Fruit fly (Drosophila melanogaster): ENCODE measurements around the gene CG17294.

CG17294 gene

dm6 chr2L:8382646-8383045, 5.8 kb downstream of the CG17294 start, which contains the start of the genes CG13392 and Rcd4 (continued):
- TF ChIP-seq HLH3B (GFP tag; IDR thresholded peaks at IDR 0.05) (peak; percentile 48; the same call in 1 of the 2 replicates), pho (GFP tag; optimal IDR thresholded peaks at IDR 0.05) (peak; percentile 79), phol (tag; optimal IDR thresholded peaks at IDR 0.05) (peak; percentile 7), ttk (GFP tag; IDR thresholded peaks at IDR 0.05) (no peak), pros (GFP tag; optimal IDR thresholded peaks at IDR 0.05) (no peak), hb (GFP tag; IDR thresholded peaks at IDR 0.05; ENCODE audit: partially characterized antibody) (peak; percentile 31; the same call in 1 of the 3 replicates), z (GFP tag; IDR thresholded peaks at IDR 0.05) (no peak), hbn (GFP tag; IDR thresholded peaks at IDR 0.05; ENCODE audit: partially characterized antibody) (peak; percentile 53; the same call in 1 of the 2 replicates), CG16815 (GFP tag; optimal IDR thresholded peaks at IDR 0.05) (peak; percentile 24), CG12299 (tag; optimal IDR thresholded peaks at IDR 0.05) (peak; percentile 41), CG3163 (GFP tag; optimal IDR thresholded peaks at IDR 0.05) (peak; percentile 64), CG6791 (GFP tag; IDR thresholded peaks at IDR 0.05; ENCODE audit: partially characterized antibody) (peak; percentile 73), ci (GFP tag; IDR thresholded peaks at IDR 0.05) (peak; percentile 68; the same call in 2 of the 3 replicates), B-H1 (GFP tag; IDR thresholded peaks at IDR 0.05) (no peak), nerfin-1 (tag; optimal IDR thresholded peaks at IDR 0.05) (peak; percentile 58), Lhr (GFP tag; optimal IDR thresholded peaks at IDR 0.05) (peak; percentile 35), dati (GFP tag; IDR thresholded peaks at IDR 0.05) (no peak), vfl (GFP tag; optimal IDR thresholded peaks at IDR 0.05) (peak; percentile 68), Dek (tag; optimal IDR thresholded peaks at IDR 0.05) (peak; percentile 32), gro (GFP tag; optimal IDR thresholded peaks at IDR 0.05) (peak; percentile 79), CG11247 (GFP tag; IDR thresholded peaks at IDR 0.05) (peak; percentile 69), CG6813 (GFP tag; optimal IDR thresholded peaks at IDR 0.05) (peak; percentile 45), trem (tag; optimal IDR thresholded peaks at IDR 0.05) (peak; percentile 65), D19B (GFP tag; optimal IDR thresholded peaks at IDR 0.05) (peak; percentile 29), Xrp1 (GFP tag; IDR thresholded peaks at IDR 0.05) (peak; percentile 71), CG33213 (GFP tag; optimal IDR thresholded peaks at IDR 0.05) (peak; percentile 72), Adf1 (GFP tag; IDR thresholded peaks at IDR 0.05) (no peak; the same call in 1 of the 2 replicates), CG1832 (GFP tag; optimal IDR thresholded peaks at IDR 0.05) (no peak), CG13287 (GFP tag; IDR thresholded peaks at IDR 0.05; ENCODE audit: partially characterized antibody) (peak; percentile 80), Jarid2 (GFP tag; optimal IDR thresholded peaks at IDR 0.05) (no peak), CG7963 (GFP tag; IDR thresholded peaks at IDR 0.05; ENCODE audit: partially characterized antibody) (peak; percentile 31; the same call in 1 of the 3 replicates), Gug (GFP tag; IDR thresholded peaks at IDR 0.05) (peak; percentile 48; the same call in 1 of the 4 replicates), cas (GFP tag; IDR thresholded peaks at IDR 0.05) (no peak), Sry-δ (GFP tag; optimal IDR thresholded peaks at IDR 0.05) (peak; percentile 73), Hr39 (optimal IDR thresholded peaks at IDR 0.05) (no peak), Ssrp (tag; optimal IDR thresholded peaks at IDR 0.05) (no peak), corto (GFP tag; optimal IDR thresholded peaks at IDR 0.05) (peak; percentile 38), CG13894 (tag; optimal IDR thresholded peaks at IDR 0.05) (peak; percentile 80), CG4854 (GFP tag; optimal IDR thresholded peaks at IDR 0.05) (peak; percentile 45), Stat92E (GFP tag; optimal IDR thresholded peaks at IDR 0.05) (peak in 1 of 3 experiments; percentile 61), Dad (GFP tag; optimal IDR thresholded peaks at IDR 0.05) (peak; percentile 76), al (GFP tag; IDR thresholded peaks at IDR 0.05) (peak; percentile 24; the same call in 1 of the 2 replicates), CG4617 (GFP tag; optimal IDR thresholded peaks at IDR 0.05; ENCODE audit: borderline replicate concordance) (peak; percentile 84), gcm2 (GFP tag; optimal IDR thresholded peaks at IDR 0.05) (peak; percentile 5), chinmo (GFP tag; IDR thresholded peaks at IDR 0.05; ENCODE audit: partially characterized antibody) (0 out of 4 replicates have a peak, but pooled peaks have one; percentile 56), Dll (GFP tag; IDR thresholded peaks at IDR 0.05; ENCODE audit: partially characterized antibody) (peak; percentile 63; the same call in 2 of the 4 replicates), Pdp1 (GFP tag; optimal IDR thresholded peaks at IDR 0.05) (peak; percentile 73 to 82), Ptx1 (GFP tag; IDR thresholded peaks at IDR 0.05) (peak; percentile 62), CG15073 (GFP tag; optimal IDR thresholded peaks at IDR 0.05) (no peak)
